Fruit fly (Drosophila melanogaster) whole organism, embryonic: ENCODE data around the gene Ant2.

Source experiments
- Aef1 ChIP-seq: fragments of 200-800 bp; sonication (Bioruptor generic); IDR thresholded peaks from 3 replicates; pipeline ENCODE4 v1.3.6; 2022; ENCODE audit warnings: missing biosample characterization, missing genetic modification characterization
- CG10147 ChIP-seq: fragments of 200-800 bp; sonication (Bioruptor generic); optimal IDR thresholded peaks from 2 replicates; lab custom pipeline; 2019; ENCODE audit warnings: missing biosample characterization, mild to moderate bottlenecking, missing genetic modification characterization, moderate library complexity
- CG10543 ChIP-seq: fragments of 200-800 bp; sonication (Bioruptor generic); optimal IDR thresholded peaks from 3 replicates; lab custom pipeline; 2017; ENCODE audit warnings: missing biosample characterization, mild to moderate bottlenecking, missing genetic modification characterization, moderate library complexity
- CG12071 ChIP-seq: fragments of 200-800 bp; sonication (Bioruptor generic); optimal IDR thresholded peaks from 3 replicates; lab custom pipeline; 2018; ENCODE audit warnings: missing biosample characterization, mild to moderate bottlenecking, missing genetic modification characterization
- CG12299 ChIP-seq: fragments of 200-800 bp; sonication (Bioruptor generic); optimal IDR thresholded peaks from 2 replicates; lab custom pipeline; 2018; ENCODE audit warnings: missing biosample characterization, mild to moderate bottlenecking, missing genetic modification characterization
- CG12391 ChIP-seq: fragments of 200-800 bp; sonication (Bioruptor generic); optimal IDR thresholded peaks from 3 replicates; lab custom pipeline; 2018; ENCODE audit warnings: missing biosample characterization, mild to moderate bottlenecking, missing genetic modification characterization, moderate library complexity
- CG13624 ChIP-seq: fragments of 200-800 bp; sonication (Bioruptor generic); optimal IDR thresholded peaks from 2 replicates; lab custom pipeline; 2016; ENCODE audit warnings: missing biosample characterization, missing genetic modification characterization
- CG14965 ChIP-seq: fragments of 200-800 bp; sonication (Bioruptor generic); optimal IDR thresholded peaks from 2 replicates; lab custom pipeline; 2016; ENCODE audit warnings: missing biosample characterization, missing genetic modification characterization, borderline replicate concordance
- CG15011 ChIP-seq: fragments of 200-800 bp; sonication (Bioruptor generic); optimal IDR thresholded peaks from 3 replicates; lab custom pipeline; 2018; ENCODE audit warnings: missing biosample characterization, mild to moderate bottlenecking, missing genetic modification characterization
- CG15073 ChIP-seq: fragments of 200-800 bp; sonication (Bioruptor generic); optimal IDR thresholded peaks from 2 replicates; lab custom pipeline; 2016; ENCODE audit warnings: missing biosample characterization, missing genetic modification characterization
- CG1602 ChIP-seq: fragments of 200-800 bp; sonication (Bioruptor generic); optimal IDR thresholded peaks from 3 replicates; lab custom pipeline; 2016; ENCODE audit warnings: missing biosample characterization, missing genetic modification characterization
- CG17385 ChIP-seq: fragments of 200-800 bp; sonication (Bioruptor generic); optimal IDR thresholded peaks from 3 replicates; lab custom pipeline; 2018; ENCODE audit warnings: missing biosample characterization, mild to moderate bottlenecking, missing genetic modification characterization
- CG17912 ChIP-seq: fragments of 200-800 bp; sonication (Bioruptor generic); optimal IDR thresholded peaks from 2 replicates; lab custom pipeline; 2018; ENCODE audit warnings: missing biosample characterization, mild to moderate bottlenecking, missing genetic modification characterization
- CG3163 ChIP-seq: fragments of 200-800 bp; sonication (Bioruptor generic); optimal IDR thresholded peaks from 3 replicates; lab custom pipeline; 2016; ENCODE audit warnings: missing biosample characterization, missing genetic modification characterization
- CG3281 ChIP-seq: fragments of 200-800 bp; sonication (Bioruptor generic); optimal IDR thresholded peaks from 3 replicates; lab custom pipeline; 2017; ENCODE audit warnings: missing biosample characterization, mild to moderate bottlenecking, missing genetic modification characterization
- CG33557 ChIP-seq: fragments of 200-800 bp; sonication (Bioruptor generic); optimal IDR thresholded peaks from 2 replicates; lab custom pipeline; 2019; ENCODE audit warnings: missing biosample characterization, mild to moderate bottlenecking, missing genetic modification characterization, moderate library complexity
- CG3726 ChIP-seq: fragments of 200-800 bp; sonication (Bioruptor generic); IDR thresholded peaks from 3 replicates; pipeline ENCODE4, ENCODE4 v1.3.6; 2022; ENCODE audit warnings: missing biosample characterization, missing genetic modification characterization
- CG5953 ChIP-seq: fragments of 200-800 bp; sonication (Bioruptor generic); IDR thresholded peaks from 2 replicates; pipeline ENCODE4 v1.3.6; 2022; ENCODE audit warnings: missing biosample characterization, missing genetic modification characterization
- CG9437 ChIP-seq: fragments of 200-800 bp; sonication (Bioruptor generic); optimal IDR thresholded peaks from 2 replicates; lab custom pipeline; 2018; ENCODE audit warnings: missing biosample characterization, mild to moderate bottlenecking, missing genetic modification characterization
- CG9727 ChIP-seq: fragments of 200-800 bp; sonication (Bioruptor generic); optimal IDR thresholded peaks from 3 replicates; lab custom pipeline; 2017; ENCODE audit warnings: missing biosample characterization, mild to moderate bottlenecking, missing genetic modification characterization
- Doc2 ChIP-seq: fragments of 200-800 bp; sonication (Bioruptor generic); IDR thresholded peaks from 2 replicates; pipeline ENCODE4 v1.3.6; 2022; ENCODE audit warnings: missing biosample characterization, missing genetic modification characterization
- Fer3 ChIP-seq: fragments of 200-800 bp; sonication (Bioruptor generic); optimal IDR thresholded peaks from 2 replicates; lab custom pipeline; 2018; ENCODE audit warnings: missing biosample characterization, mild to moderate bottlenecking, missing genetic modification characterization, moderate library complexity
- H15 ChIP-seq: fragments of 200-800 bp; sonication (Bioruptor generic); IDR thresholded peaks from 3 replicates; pipeline ENCODE4 v1.3.6; 2022; ENCODE audit warnings: missing biosample characterization, missing genetic modification characterization
- HLHmδ ChIP-seq: fragments of 200-800 bp; sonication (Bioruptor generic); optimal IDR thresholded peaks from 2 replicates; lab custom pipeline; 2018; ENCODE audit warnings: missing biosample characterization, mild to moderate bottlenecking, missing genetic modification characterization, moderate library complexity
- Hmr ChIP-seq: fragments of 200-800 bp; sonication (Bioruptor generic); optimal IDR thresholded peaks from 3 replicates; lab custom pipeline; 2017; ENCODE audit warnings: mild to moderate bottlenecking, missing biosample characterization, missing genetic modification reagents, missing genetic modification characterization
- Mes4 ChIP-seq: fragments of 200-800 bp; sonication (Bioruptor generic); optimal IDR thresholded peaks from 2 replicates; lab custom pipeline; 2016; ENCODE audit warnings: missing biosample characterization, missing genetic modification characterization
- NC2α ChIP-seq: fragments of 200-800 bp; sonication (Bioruptor generic); optimal IDR thresholded peaks from 2 replicates; lab custom pipeline; 2016; ENCODE audit warnings: missing biosample characterization, missing genetic modification characterization
- PHDP ChIP-seq: fragments of 200-800 bp; sonication (Bioruptor generic); optimal IDR thresholded peaks from 3 replicates; lab custom pipeline; 2018; ENCODE audit warnings: missing biosample characterization, mild to moderate bottlenecking, missing genetic modification characterization, moderate library complexity
- az2 ChIP-seq: fragments of 200-800 bp; sonication (Bioruptor generic); optimal IDR thresholded peaks from 3 replicates; lab custom pipeline; 2016; ENCODE audit warnings: missing biosample characterization, missing genetic modification characterization
- bigmax ChIP-seq: fragments of 200-800 bp; sonication (Bioruptor generic); optimal IDR thresholded peaks from 2 replicates; lab custom pipeline; 2018; ENCODE audit warnings: missing biosample characterization, mild to moderate bottlenecking, missing genetic modification characterization
- chn ChIP-seq: fragments of 200-800 bp; sonication (Bioruptor generic); optimal IDR thresholded peaks from 2 replicates; lab custom pipeline; 2016; ENCODE audit warnings: missing biosample characterization, missing genetic modification characterization
- ci ChIP-seq: fragments of 200-800 bp; sonication (Bioruptor generic); IDR thresholded peaks from 3 replicates; pipeline ENCODE4 v1.3.6; 2022; ENCODE audit warnings: missing biosample characterization, missing genetic modification characterization
- cwo ChIP-seq: fragments of 200-800 bp; sonication (Bioruptor generic); optimal IDR thresholded peaks from 3 replicates; lab custom pipeline; 2017; ENCODE audit warnings: missing biosample characterization, missing genetic modification characterization, mild to moderate bottlenecking, moderate library complexity, missing genetic modification reagents
- da ChIP-seq: fragments of 200-800 bp; sonication (Bioruptor generic); optimal IDR thresholded peaks from 2 replicates; lab custom pipeline; 2016; ENCODE audit warnings: missing biosample characterization, missing genetic modification characterization
- dan ChIP-seq: fragments of 200-800 bp; sonication (Bioruptor generic); IDR thresholded peaks from 2 replicates; pipeline ENCODE4 v1.3.6; 2022; ENCODE audit warnings: missing biosample characterization, missing genetic modification characterization
- dati ChIP-seq: fragments of 200-800 bp; sonication (Bioruptor generic); IDR thresholded peaks from 2 replicates; pipeline ENCODE4 v1.3.6; 2022; ENCODE audit warnings: missing biosample characterization, missing genetic modification characterization
- disco-r ChIP-seq: fragments of 200-800 bp; sonication (Bioruptor generic); optimal IDR thresholded peaks from 2 replicates; lab custom pipeline; 2016; ENCODE audit warnings: missing biosample characterization, missing genetic modification characterization
- her ChIP-seq: fragments of 200-800 bp; sonication (Bioruptor generic); optimal IDR thresholded peaks from 2 replicates; lab custom pipeline; 2016; ENCODE audit warnings: missing biosample characterization, missing genetic modification characterization
- insv ChIP-seq, 2 experiments: fragments of 200-800 bp; sonication (Bioruptor generic); optimal IDR thresholded peaks; 3 replicates each; lab custom pipeline; 2016 to 2018; ENCODE audit warnings: missing biosample characterization in 2 of 2, missing genetic modification characterization in 2 of 2
- ken ChIP-seq: fragments of 200-800 bp; sonication (Bioruptor generic); IDR thresholded peaks from 3 replicates; pipeline ENCODE4 v1.3.6; 2022; ENCODE audit warnings: missing biosample characterization, missing genetic modification characterization
- luna ChIP-seq: fragments of 200-800 bp; sonication (Bioruptor generic); optimal IDR thresholded peaks from 2 replicates; lab custom pipeline; 2016; ENCODE audit warnings: missing biosample characterization, missing genetic modification characterization
- nmo ChIP-seq: fragments of 200-800 bp; sonication (Bioruptor generic); optimal IDR thresholded peaks from 2 replicates; lab custom pipeline; 2018; ENCODE audit warnings: missing biosample characterization, mild to moderate bottlenecking, missing genetic modification characterization, moderate library complexity
- org-1 ChIP-seq: fragments of 200-800 bp; sonication (Bioruptor generic); optimal IDR thresholded peaks from 2 replicates; lab custom pipeline; 2017; ENCODE audit warnings: missing biosample characterization, missing genetic modification characterization
- p53 ChIP-seq: fragments of 200-800 bp; sonication (Bioruptor generic); optimal IDR thresholded peaks from 2 replicates; lab custom pipeline; 2016; ENCODE audit warnings: missing biosample characterization, missing genetic modification characterization
- phol ChIP-seq: fragments of 200-800 bp; sonication (Bioruptor generic); optimal IDR thresholded peaks from 3 replicates; lab custom pipeline; 2018; ENCODE audit warnings: missing biosample characterization, mild to moderate bottlenecking, missing genetic modification characterization, moderate library complexity
- pros ChIP-seq: fragments of 200-800 bp; sonication (Bioruptor generic); optimal IDR thresholded peaks from 3 replicates; lab custom pipeline; 2019; ENCODE audit warnings: missing biosample characterization, mild to moderate bottlenecking, missing genetic modification characterization, moderate library complexity
- run ChIP-seq: fragments of 200-800 bp; sonication (Bioruptor generic); optimal IDR thresholded peaks from 3 replicates; lab custom pipeline; 2018; ENCODE audit warnings: missing biosample characterization, mild to moderate bottlenecking, missing genetic modification characterization
- slp2 ChIP-seq: fragments of 200-800 bp; sonication (Bioruptor generic); optimal IDR thresholded peaks from 2 replicates; lab custom pipeline; 2016; ENCODE audit warnings: missing biosample characterization, missing genetic modification characterization
- tup ChIP-seq: fragments of 200-800 bp; sonication (Bioruptor generic); optimal IDR thresholded peaks from 2 replicates; lab custom pipeline; 2016; ENCODE audit warnings: missing biosample characterization, mild to moderate bottlenecking, missing genetic modification characterization, moderate library complexity
- vvl ChIP-seq: fragments of 200-800 bp; sonication (Bioruptor generic); IDR thresholded peaks from 2 replicates; pipeline ENCODE4 v1.3.6; 2022; ENCODE audit warnings: missing biosample characterization, missing genetic modification characterization

Gene Ant2

dm6 chrX:10767350-10768005 lies 19.2 kb downstream of the Ant2 start (continued):
- TF ChIP-seq run (tag; lab: Kevin White, UChicago) (no peak), nmo (GFP tag; lab: Kevin White, UChicago) (peak; percentile 32), vvl (GFP tag; lab: Robert Waterston, UW) (peak; percentile 75), dati (GFP tag; lab: Robert Waterston, UW) (no peak), CG1602 (GFP tag; lab: Kevin White, UChicago) (peak; percentile 3), CG12391 (tag; lab: Kevin White, UChicago) (peak; percentile 66), org-1 (peak; percentile 51), tup (GFP tag; lab: Kevin White, UChicago) (no peak), dan (GFP tag; lab: Robert Waterston, UW) (no peak), luna (GFP tag; lab: Kevin White, UChicago) (no peak), az2 (GFP tag; lab: Kevin White, UChicago) (peak; percentile 40), CG17912 (no peak), CG14965 (no peak), CG9437 (GFP tag; lab: Kevin White, UChicago) (no peak), Doc2 (no peak), CG15011 (GFP tag; lab: Kevin White, UChicago) (peak; percentile 18), CG15073 (GFP tag; lab: Kevin White, UChicago) (no peak), Hmr (GFP tag; lab: Kevin White, UChicago) (peak; percentile 72), disco-r (GFP tag; lab: Kevin White, UChicago) (peak; percentile 18), NC2α (no peak), H15 (GFP tag; lab: Robert Waterston, UW) (no peak), CG12299 (peak; percentile 54), CG13624 (GFP tag; lab: Kevin White, UChicago) (peak; percentile 75), CG3726 (GFP tag; lab: Robert Waterston, UW) (no peak), CG10543 (peak; percentile 79), Mes4 (GFP tag; lab: Kevin White, UChicago) (peak; percentile 22), Fer3 (peak; percentile 58), Aef1 (GFP tag; lab: Robert Waterston, UW) (peak; percentile 88), CG10147 (GFP tag; lab: Kevin White, UChicago) (peak; percentile 7), CG3281 (GFP tag; lab: Kevin White, UChicago) (peak; percentile 68), PHDP (tag; lab: Kevin White, UChicago) (peak; percentile 47), p53 (GFP tag; lab: Kevin White, UChicago) (no peak), insv (GFP tag; optimal IDR thresholded peaks at IDR 0.05; lab: Kevin White, UChicago) (no peak), pros (GFP tag; lab: Kevin White, UChicago) (no peak), slp2 (peak; percentile 40), phol (tag; lab: Kevin White, UChicago) (peak; percentile 46), HLHmδ (GFP tag; lab: Kevin White, UChicago) (no peak), her (peak; percentile 78), CG33557 (no peak), cwo (peak; percentile 27), bigmax (GFP tag; lab: Kevin White, UChicago) (no peak), CG5953 (GFP tag; lab: Robert Waterston, UW) (0 out of 2 replicates have a peak, but pooled peaks have one; percentile 6), CG17385 (GFP tag; lab: Kevin White, UChicago) (peak; percentile 59), ken (GFP tag; lab: Robert Waterston, UW) (peak; percentile 42; the same call in 1 of the 3 replicates), CG12071 (peak; percentile 39), da (GFP tag; lab: Kevin White, UChicago) (no peak), CG3163 (GFP tag; lab: Kevin White, UChicago) (peak; percentile 28), CG9727 (GFP tag; lab: Kevin White, UChicago) (peak; percentile 58), ci (peak; percentile 65; the same call in 2 of the 3 replicates), chn (peak; percentile 69)
